Fruit fly (Drosophila melanogaster) whole organism, embryonic: ENCODE data around the gene trbd.

Experiments used
- CG10654 ChIP-seq: fragments of 200-800 bp; sonication (Bioruptor generic); optimal IDR thresholded peaks from 2 replicates; lab custom pipeline; 2016; ENCODE audit warnings: missing biosample characterization, missing genetic modification characterization
- CG13287 ChIP-seq: fragments of 200-800 bp; sonication (Bioruptor generic); IDR thresholded peaks from 2 replicates; pipeline ENCODE4 v1.3.6; 2022; ENCODE audit warnings: missing biosample characterization, missing genetic modification characterization; ENCODE audit not compliant: partially characterized antibody
- CG14710 ChIP-seq: fragments of 200-800 bp; sonication (Bioruptor generic); optimal IDR thresholded peaks from 3 replicates; lab custom pipeline; 2019; ENCODE audit warnings: missing biosample characterization, mild to moderate bottlenecking, missing genetic modification characterization, moderate library complexity
- CG15011 ChIP-seq: fragments of 200-800 bp; sonication (Bioruptor generic); optimal IDR thresholded peaks from 3 replicates; lab custom pipeline; 2018; ENCODE audit warnings: missing biosample characterization, mild to moderate bottlenecking, missing genetic modification characterization
- CG15269 ChIP-seq: fragments of 200-800 bp; sonication (Bioruptor generic); optimal IDR thresholded peaks from 2 replicates; lab custom pipeline; 2018; ENCODE audit warnings: missing biosample characterization, mild to moderate bottlenecking, missing genetic modification characterization, moderate library complexity
- CG1603 ChIP-seq: fragments of 200-800 bp; sonication (Bioruptor generic); optimal IDR thresholded peaks from 2 replicates; lab custom pipeline; 2019; ENCODE audit warnings: missing biosample characterization, mild to moderate bottlenecking, missing genetic modification characterization, moderate library complexity
- CG16815 ChIP-seq: fragments of 200-800 bp; sonication (Bioruptor generic); optimal IDR thresholded peaks from 3 replicates; lab custom pipeline; 2017; ENCODE audit warnings: missing biosample characterization, mild to moderate bottlenecking, missing genetic modification characterization
- CG16863 ChIP-seq: fragments of 200-800 bp; sonication (Bioruptor generic); optimal IDR thresholded peaks from 3 replicates; lab custom pipeline; 2016; ENCODE audit warnings: missing biosample characterization, missing genetic modification characterization
- CG17359 ChIP-seq: fragments of 200-800 bp; sonication (Bioruptor generic); optimal IDR thresholded peaks from 3 replicates; lab custom pipeline; 2018; ENCODE audit warnings: missing biosample characterization, mild to moderate bottlenecking, missing genetic modification characterization, moderate library complexity
- CG17612 ChIP-seq: fragments of 200-800 bp; sonication (Bioruptor generic); IDR thresholded peaks from 2 replicates; pipeline ENCODE4 v1.3.6; 2022; ENCODE audit warnings: missing biosample characterization, missing genetic modification characterization
- CG18011 ChIP-seq: fragments of 200-800 bp; sonication (Bioruptor generic); optimal IDR thresholded peaks from 2 replicates; lab custom pipeline; 2017; ENCODE audit warnings: missing biosample characterization, missing genetic modification characterization, mild to moderate bottlenecking, moderate library complexity, missing genotype
- CG3065 ChIP-seq: fragments of 200-800 bp; sonication (Bioruptor generic); optimal IDR thresholded peaks from 2 replicates; lab custom pipeline; 2016; ENCODE audit warnings: missing biosample characterization, missing genetic modification characterization
- CG31365 ChIP-seq: fragments of 200-800 bp; sonication (Bioruptor generic); optimal IDR thresholded peaks from 2 replicates; lab custom pipeline; 2018; ENCODE audit warnings: missing biosample characterization, mild to moderate bottlenecking, missing genetic modification characterization
- CG31388 ChIP-seq: fragments of 200-800 bp; sonication (Bioruptor generic); optimal IDR thresholded peaks from 2 replicates; lab custom pipeline; 2016; ENCODE audit warnings: missing biosample characterization, missing genetic modification characterization
- CG34224 ChIP-seq: fragments of 200-800 bp; sonication (Bioruptor generic); IDR thresholded peaks from 3 replicates; pipeline ENCODE4 v1.3.6; 2022; ENCODE audit warnings: missing biosample characterization, missing genetic modification characterization; ENCODE audit not compliant: partially characterized antibody
- CG3726 ChIP-seq: fragments of 200-800 bp; sonication (Bioruptor generic); IDR thresholded peaks from 3 replicates; pipeline ENCODE4, ENCODE4 v1.3.6; 2022; ENCODE audit warnings: missing biosample characterization, missing genetic modification characterization
- CG43689 ChIP-seq: fragments of 200-800 bp; sonication (Bioruptor generic); IDR thresholded peaks from 2 replicates; pipeline ENCODE4 v1.3.6; 2022; ENCODE audit warnings: missing biosample characterization, missing genetic modification characterization
- CG4707 ChIP-seq: fragments of 200-800 bp; sonication (Bioruptor generic); optimal IDR thresholded peaks from 2 replicates; lab custom pipeline; 2018; ENCODE audit warnings: missing biosample characterization, mild to moderate bottlenecking, missing genetic modification characterization, moderate library complexity
- CG4820 ChIP-seq: fragments of 200-800 bp; sonication (Bioruptor generic); optimal IDR thresholded peaks from 3 replicates; lab custom pipeline; 2016; ENCODE audit warnings: missing biosample characterization, missing genetic modification characterization
- CG7786 ChIP-seq: fragments of 200-800 bp; sonication (Bioruptor generic); optimal IDR thresholded peaks from 2 replicates; lab custom pipeline; 2016; ENCODE audit warnings: missing biosample characterization, missing genetic modification characterization
- CG8478 ChIP-seq: fragments of >200 bp; optimal IDR thresholded peaks from 2 replicates; lab custom pipeline; 2018
- CG9797 ChIP-seq: fragments of 200-800 bp; sonication (Bioruptor generic); optimal IDR thresholded peaks from 3 replicates; lab custom pipeline; 2018; ENCODE audit warnings: missing biosample characterization, mild to moderate bottlenecking, missing genetic modification characterization
- Dad ChIP-seq: fragments of 200-800 bp; sonication (Bioruptor generic); optimal IDR thresholded peaks from 3 replicates; lab custom pipeline; 2016; ENCODE audit warnings: missing biosample characterization, missing genetic modification characterization
- Deaf1 ChIP-seq: fragments of 200-800 bp; optimal IDR thresholded peaks from 3 replicates; lab custom pipeline; 2019; ENCODE audit warnings: missing biosample characterization, mild to moderate bottlenecking, missing genetic modification characterization, moderate library complexity
- GATAe ChIP-seq: fragments of 200-800 bp; sonication (Bioruptor generic); conservative IDR thresholded peaks from 2 replicates; pipeline ENCODE4 v1.3.6; 2022; ENCODE audit warnings: missing biosample characterization, missing genetic modification characterization
- Hand ChIP-seq: fragments of 200-800 bp; sonication (Bioruptor generic); optimal IDR thresholded peaks from 2 replicates; lab custom pipeline; 2017; ENCODE audit warnings: mild to moderate bottlenecking, missing biosample characterization, missing genetic modification reagents, missing genetic modification characterization
- Hsf ChIP-seq: fragments of 200-800 bp; sonication (Bioruptor generic); optimal IDR thresholded peaks from 3 replicates; lab custom pipeline; 2016; ENCODE audit warnings: missing biosample characterization, missing genetic modification characterization
- Max ChIP-seq: fragments of 200-800 bp; sonication (Bioruptor generic); optimal IDR thresholded peaks from 2 replicates; lab custom pipeline; 2016; ENCODE audit warnings: missing biosample characterization, mild to moderate bottlenecking, missing genetic modification characterization
- Mrtf ChIP-seq: fragments of 200-800 bp; sonication (Bioruptor generic); IDR thresholded peaks from 3 replicates; pipeline ENCODE4 v1.3.6; 2022; ENCODE audit warnings: missing biosample characterization, missing genetic modification characterization
- Myb ChIP-seq: fragments of 200-800 bp; sonication (Bioruptor generic); optimal IDR thresholded peaks from 2 replicates; lab custom pipeline; 2016; ENCODE audit warnings: missing biosample characterization, missing genetic modification characterization
- Optix ChIP-seq: fragments of 200-800 bp; sonication (Bioruptor generic); IDR thresholded peaks from 3 replicates; pipeline ENCODE4 v1.3.6; 2022; ENCODE audit warnings: missing biosample characterization, missing genetic modification characterization
- Xbp1 ChIP-seq: fragments of 200-800 bp; sonication (Bioruptor generic); optimal IDR thresholded peaks from 3 replicates; lab custom pipeline; 2016; ENCODE audit warnings: missing biosample characterization, mild to moderate bottlenecking, missing genetic modification characterization
- ac ChIP-seq: fragments of 200-800 bp; sonication (Bioruptor generic); optimal IDR thresholded peaks from 3 replicates; lab custom pipeline; 2017; ENCODE audit warnings: missing biosample characterization, mild to moderate bottlenecking, missing genetic modification characterization
- ase ChIP-seq: fragments of 200-800 bp; sonication (Bioruptor generic); IDR thresholded peaks from 3 replicates; pipeline ENCODE4 v1.3.6; 2022; ENCODE audit warnings: missing biosample characterization, missing genetic modification characterization
- bbx ChIP-seq: fragments of 200-800 bp; sonication (Bioruptor generic); IDR thresholded peaks from 2 replicates; pipeline ENCODE4 v1.3.6; 2022; ENCODE audit warnings: missing biosample characterization, missing genetic modification characterization; ENCODE audit not compliant: partially characterized antibody
- cato ChIP-seq: fragments of 200-800 bp; sonication (Bioruptor generic); optimal IDR thresholded peaks from 2 replicates; lab custom pipeline; 2016; ENCODE audit warnings: missing biosample characterization, missing genetic modification characterization, borderline replicate concordance
- ci ChIP-seq: fragments of 200-800 bp; sonication (Bioruptor generic); IDR thresholded peaks from 3 replicates; pipeline ENCODE4 v1.3.6; 2022; ENCODE audit warnings: missing biosample characterization, missing genetic modification characterization
- dimm ChIP-seq: fragments of 200-800 bp; sonication (Bioruptor generic); IDR thresholded peaks from 2 replicates; pipeline ENCODE4 v1.3.6; 2022; ENCODE audit warnings: missing biosample characterization, missing genetic modification characterization
- fru ChIP-seq: fragments of >200 bp; optimal IDR thresholded peaks from 2 replicates; lab custom pipeline; 2017
- fu2 ChIP-seq: fragments of 200-800 bp; sonication (Bioruptor generic); optimal IDR thresholded peaks from 2 replicates; lab custom pipeline; 2016; ENCODE audit warnings: missing biosample characterization, missing genetic modification characterization
- kay ChIP-seq: fragments of 200-800 bp; sonication (Bioruptor generic); optimal IDR thresholded peaks from 2 replicates; lab custom pipeline; 2016; ENCODE audit warnings: missing biosample characterization, missing genetic modification characterization
- lab ChIP-seq: fragments of 200-800 bp; sonication (Bioruptor generic); optimal IDR thresholded peaks from 3 replicates; lab custom pipeline; 2017; ENCODE audit warnings: missing biosample characterization, missing genetic modification characterization, mild to moderate bottlenecking, moderate library complexity, missing genetic modification reagents
- pb ChIP-seq: fragments of 200-800 bp; sonication (Bioruptor generic); optimal IDR thresholded peaks from 3 replicates; lab custom pipeline; 2016; ENCODE audit warnings: missing biosample characterization, missing genetic modification characterization
- prd ChIP-seq, 3 experiments: fragments of >200 bp in 2 of 3; fragments of 200-800 bp in 1 of 3; sonication (Bioruptor generic) in 1 of 3; optimal IDR thresholded peaks in 2 of 3; IDR thresholded peaks in 1 of 3; 2 replicates in 2 of 3; 3 replicates in 1 of 3; pipeline versions ENCODE4 v1.3.6 to Lab custom; 2017 to 2022; ENCODE audit warnings: missing biosample characterization in 1 of 3, missing genetic modification characterization in 1 of 3
- run ChIP-seq: fragments of 200-800 bp; sonication (Bioruptor generic); optimal IDR thresholded peaks from 3 replicates; lab custom pipeline; 2018; ENCODE audit warnings: missing biosample characterization, mild to moderate bottlenecking, missing genetic modification characterization
- sens ChIP-seq: fragments of 200-800 bp; sonication (Bioruptor generic); peaks from one replicate; lab custom pipeline; 2016; ENCODE audit warnings: missing biosample characterization, missing genetic modification characterization
- so ChIP-seq: fragments of 200-800 bp; sonication (Bioruptor generic); IDR thresholded peaks from 3 replicates; pipeline ENCODE4 v1.3.6; 2022; ENCODE audit warnings: missing biosample characterization, missing genetic modification characterization
- sr ChIP-seq: fragments of 200-800 bp; sonication (Bioruptor generic); IDR thresholded peaks from 3 replicates; pipeline ENCODE4 v1.3.6; 2022; ENCODE audit warnings: missing biosample characterization, missing genetic modification characterization
- ssp ChIP-seq: fragments of 200-800 bp; sonication (Bioruptor generic); IDR thresholded peaks from 2 replicates; pipeline ENCODE4 v1.3.6; 2022; ENCODE audit warnings: missing biosample characterization, missing genetic modification characterization
- tgo ChIP-seq: fragments of 200-800 bp; sonication (Bioruptor generic); IDR thresholded peaks from 3 replicates; pipeline ENCODE4 v1.3.6; 2022; ENCODE audit warnings: missing biosample characterization, missing genetic modification characterization
- zf30C ChIP-seq: fragments of 200-800 bp; sonication (Bioruptor generic); optimal IDR thresholded peaks from 3 replicates; lab custom pipeline; 2018; ENCODE audit warnings: missing biosample characterization, mild to moderate bottlenecking, missing genetic modification characterization

The trbd gene

DNA sequence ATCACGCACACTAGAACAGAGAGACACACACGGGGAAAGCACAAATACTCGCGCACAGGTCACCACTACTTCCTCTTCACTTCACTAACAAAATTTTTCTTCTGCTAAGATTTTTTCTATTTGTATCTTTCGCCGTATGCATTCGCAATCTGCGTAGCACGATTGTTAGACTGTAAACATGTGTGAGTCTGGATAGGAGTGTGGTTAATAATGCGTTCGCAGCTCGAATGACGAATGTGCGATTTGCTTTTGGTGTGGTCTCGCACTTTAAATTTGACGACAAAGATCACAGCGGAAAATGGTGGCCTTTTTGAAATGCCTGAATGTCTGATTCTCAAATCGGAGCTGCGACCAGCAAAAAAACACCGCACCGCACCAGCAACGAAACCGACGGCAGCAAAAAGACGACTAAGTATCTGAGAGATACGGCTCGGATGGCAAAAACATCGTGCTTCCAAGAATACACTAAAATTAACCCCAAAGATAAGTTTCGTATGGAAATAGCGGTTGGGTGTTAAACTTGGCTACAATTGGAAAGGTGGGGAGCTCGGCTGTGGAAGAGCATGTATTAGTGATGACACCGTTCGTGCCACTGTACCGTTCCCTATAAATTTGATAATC, 5.7 kb downstream of the trbd start, which contains the start of gene Unc-115a:
Gene Unc-115a, minus strand, starts transcription at position 410 of the 621 bp plus-strand sequence.
- TF ChIP-seq Dad (no peak), CG3065 (no peak), CG16863 (peak; percentile 37), pb (peak; percentile 69), CG31365 (tag; lab: Kevin White, UChicago) (peak; percentile 42), Myb (peak; percentile 72), GATAe (GFP tag; lab: Robert Waterston, UW) (no peak), Deaf1 (peak; percentile 96), CG4820 (GFP tag; lab: Kevin White, UChicago) (no peak), Max (peak; percentile 41), ase (GFP tag; lab: Robert Waterston, UW) (no peak), Hsf (GFP tag; lab: Kevin White, UChicago) (peak; percentile 51), CG15269 (tag; lab: Kevin White, UChicago) (no peak), so (GFP tag; lab: Robert Waterston, UW) (no peak), CG9797 (GFP tag; lab: Kevin White, UChicago) (peak; percentile 84), CG7786 (GFP tag; lab: Kevin White, UChicago) (peak; percentile 13), zf30C (GFP tag; lab: Kevin White, UChicago) (peak; percentile 30), CG43689 (GFP tag; lab: Robert Waterston, UW) (no peak), CG3726 (GFP tag; lab: Robert Waterston, UW) (no peak), sr (GFP tag; lab: Robert Waterston, UW) (no peak), CG31388 (GFP tag; lab: Kevin White, UChicago) (no peak), bbx (GFP tag; lab: Robert Waterston, UW) (no peak), CG15011 (GFP tag; lab: Kevin White, UChicago) (no peak), ac (GFP tag; lab: Kevin White, UChicago) (no peak), CG14710 (tag; lab: Kevin White, UChicago) (peak; percentile 75), CG10654 (GFP tag; lab: Kevin White, UChicago) (no peak), fru (lab: Kevin White, UChicago) (no peak), kay (GFP tag; lab: Kevin White, UChicago) (peak; percentile 38), Xbp1 (peak; percentile 30), CG16815 (GFP tag; lab: Kevin White, UChicago) (no peak), CG34224 (GFP tag; lab: Robert Waterston, UW) (no peak), run (tag; lab: Kevin White, UChicago) (no peak), CG17612 (GFP tag; lab: Robert Waterston, UW) (no peak), CG17359 (tag; lab: Kevin White, UChicago) (peak; percentile 57), dimm (GFP tag; lab: Robert Waterston, UW) (no peak), tgo (no peak), cato (GFP tag; lab: Kevin White, UChicago) (no peak), fu2 (GFP tag; lab: Kevin White, UChicago) (no peak), CG4707 (GFP tag; lab: Kevin White, UChicago) (no peak), prd (optimal IDR thresholded peaks at IDR 0.05; lab: Kevin White, UChicago) (no peak), prd (GFP tag; IDR thresholded peaks at IDR 0.05; lab: Robert Waterston, UW) (no peak), ssp (GFP tag; lab: Robert Waterston, UW) (no peak), CG13287 (GFP tag; lab: Robert Waterston, UW) (no peak), CG1603 (tag; lab: Kevin White, UChicago) (peak; percentile 92), lab (no peak), Hand (GFP tag; lab: Kevin White, UChicago) (peak; percentile 28), CG8478 (lab: Kevin White, UChicago) (no peak), CG18011 (GFP tag; lab: Kevin White, UChicago) (no peak), Optix (GFP tag; lab: Robert Waterston, UW) (no peak), Mrtf (no peak), sens (GFP tag; lab: Kevin White, UChicago) (peak; percentile 93), ci (GFP tag; lab: Robert Waterston, UW) (no peak)
